Fruit fly (Drosophila melanogaster) whole organism, embryonic: ENCODE data around the gene CG8668.

Experiments used
- CoRest ChIP-seq: fragments of 200-800 bp; sonication (Bioruptor generic); optimal IDR thresholded peaks from 3 replicates; lab custom pipeline; 2018; ENCODE audit warnings: missing biosample characterization, mild to moderate bottlenecking, missing genetic modification characterization, moderate library complexity
- Myb ChIP-seq: fragments of 200-800 bp; sonication (Bioruptor generic); optimal IDR thresholded peaks from 2 replicates; lab custom pipeline; 2016; ENCODE audit warnings: missing biosample characterization, missing genetic modification characterization

dm6 chr2L:8097461-8097860 lies 29.3 kb upstream of the CG8668 start:
- TF ChIP-seq Myb (GFP tag; lab: Kevin White, UChicago): no peak
- peak; percentile 39 for TF ChIP-seq CoRest
